Fruit fly (Drosophila melanogaster) ovary, adult (tissue): Measurements from ENCODE around the gene CG6693.

Experiments used
- CG17801 ChIP-seq: fragments of 200-800 bp; optimal IDR thresholded peaks from 2 replicates; lab custom pipeline; 2019; ENCODE audit warnings: missing biosample characterization, mild to moderate bottlenecking, missing genetic modification characterization, moderate library complexity; ENCODE audit not compliant: partially characterized antibody

Gene CG6693

DNA sequence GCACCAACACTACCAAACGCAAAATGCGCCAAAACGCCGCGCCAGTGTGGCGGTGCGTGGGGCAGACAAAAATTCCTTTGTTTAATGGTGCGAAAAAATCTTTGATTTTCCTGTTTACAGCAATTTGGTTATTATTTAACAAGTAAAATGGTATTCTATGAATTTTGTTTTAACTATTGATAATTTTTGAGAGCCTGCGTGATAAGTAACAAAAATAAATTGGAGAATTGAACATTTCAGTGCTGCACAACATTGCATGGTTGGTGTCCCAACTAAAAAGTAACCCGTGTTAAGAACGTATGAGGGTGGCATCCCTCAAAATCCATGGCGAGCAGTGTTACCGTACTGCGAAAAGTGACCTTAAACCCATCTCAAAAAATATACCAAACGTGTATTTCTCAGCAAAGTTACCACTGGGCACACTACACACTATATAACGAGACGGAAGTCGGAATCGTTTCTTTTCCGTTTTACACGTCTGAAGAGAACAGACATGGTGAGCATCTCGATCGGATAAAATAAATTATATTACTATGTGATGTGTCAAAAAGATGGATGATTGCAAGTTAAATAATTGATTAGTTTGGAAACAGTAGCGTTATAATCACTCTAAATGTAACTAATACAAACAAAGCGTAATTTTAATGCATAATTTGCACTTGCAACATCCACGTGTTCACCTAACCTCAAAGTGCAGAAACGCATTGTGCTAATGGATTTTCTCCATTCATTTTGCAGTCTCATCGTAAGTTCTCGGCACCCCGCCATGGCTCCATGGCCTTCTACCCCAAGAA, at the start of gene CG6693, which contains the start of gene RpL3:
CG6693 (minus strand) TSS at position 203 of the 794 bp plus-strand sequence.
RpL3 (plus strand) TSS at position 458 of the 794 bp plus-strand sequence.
- peak; percentile 84 for TF ChIP-seq CG17801 (GFP tag; lab: Kevin White, UChicago)

DNA sequence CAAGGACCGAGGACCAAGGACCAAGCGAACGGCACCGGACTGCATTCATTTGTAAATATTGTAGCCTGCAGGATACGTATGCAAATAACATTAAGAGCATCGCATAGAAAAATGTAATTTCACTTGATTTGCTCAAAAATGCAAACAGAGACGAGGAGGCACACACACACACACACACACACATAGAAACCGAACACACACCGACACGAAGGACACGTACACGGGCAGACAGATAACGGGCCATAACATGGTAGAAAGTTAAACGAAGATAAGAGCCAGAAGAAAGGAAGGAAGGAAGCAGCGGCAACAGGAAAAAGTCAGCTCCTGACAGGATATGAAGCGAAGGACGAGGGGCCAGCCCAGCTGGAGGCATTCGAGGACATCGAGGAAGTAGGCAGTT, 49.1 kb upstream of the CG6693 start:
- no peak for TF ChIP-seq CG17801 (GFP tag; lab: Kevin White, UChicago)

DNA sequence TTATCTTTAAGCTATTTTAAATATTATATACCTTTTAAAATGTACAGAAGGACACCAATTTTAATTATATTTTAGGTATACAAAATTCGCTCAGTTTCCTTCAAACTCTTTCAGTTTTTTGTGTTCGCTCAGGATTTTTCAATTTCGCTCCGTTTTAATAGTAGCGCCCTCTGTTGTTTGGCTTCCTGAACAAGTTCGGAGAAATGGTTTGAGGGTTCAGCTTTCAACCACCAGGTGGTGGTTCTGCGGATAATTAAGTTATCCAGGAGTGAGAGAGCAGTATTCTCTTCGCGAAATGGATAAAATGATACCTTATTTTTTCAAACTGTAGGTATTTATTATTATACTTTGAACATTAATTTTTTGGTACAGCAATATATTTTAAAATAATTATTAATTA, 47.6 kb upstream of the CG6693 start:
- TF ChIP-seq CG17801 (GFP tag; lab: Kevin White, UChicago) = no peak

DNA sequence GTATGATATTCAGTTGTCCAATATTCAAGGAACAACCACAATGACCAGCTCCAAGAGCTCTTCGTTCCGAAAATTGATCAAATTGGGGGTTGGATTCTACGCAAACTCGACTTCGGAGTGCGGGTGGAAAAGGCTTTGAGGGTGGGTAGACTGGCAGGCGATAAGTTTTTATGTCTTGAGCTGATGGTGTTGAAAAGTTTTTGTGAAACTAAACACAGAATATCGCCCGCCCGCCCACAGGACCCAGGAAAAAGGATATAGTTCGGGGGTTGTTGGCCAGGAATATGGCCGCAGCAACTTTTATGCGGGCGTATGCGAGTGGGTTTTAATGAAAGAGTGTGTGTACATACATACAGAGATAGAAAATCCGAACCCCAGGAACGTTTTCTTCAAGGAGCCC, 42.1 kb upstream of the CG6693 start:
- no peak for TF ChIP-seq CG17801 (GFP tag; lab: Kevin White, UChicago)

- TF ChIP-seq CG17801 (GFP tag; lab: Kevin White, UChicago) = no peak
These were observed 39.6 kb upstream of the CG6693 start for dm6 chr3R:11260966-11261530.

DNA sequence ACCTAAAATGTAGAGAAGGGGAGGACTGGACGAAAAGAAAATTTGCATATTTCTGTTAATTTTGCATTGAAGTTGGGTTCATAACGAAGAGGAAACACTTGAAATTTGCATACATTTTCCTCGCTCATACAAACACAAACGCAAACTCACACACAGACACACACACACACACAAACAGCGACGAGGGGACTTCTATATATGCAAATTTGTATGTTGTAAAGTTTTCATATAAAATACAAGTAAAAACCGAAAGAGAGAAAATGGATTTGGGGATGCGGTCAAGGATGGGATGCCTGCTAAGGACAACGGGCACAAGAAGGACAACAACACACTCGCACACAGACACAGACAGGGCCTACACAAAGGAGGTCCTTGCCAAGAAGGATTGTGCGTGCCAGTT, 36.1 kb upstream of the CG6693 start:
- TF ChIP-seq CG17801 (GFP tag; lab: Kevin White, UChicago) = no peak

dm6 chr3R:11254382-11254953, 33.0 kb upstream of the CG6693 start:
- no peak for TF ChIP-seq CG17801 (GFP tag; lab: Kevin White, UChicago)

- TF ChIP-seq CG17801 (GFP tag; lab: Kevin White, UChicago) = no peak
These were observed 32.3 kb upstream of the CG6693 start for dm6 chr3R:11253768-11254167.

DNA sequence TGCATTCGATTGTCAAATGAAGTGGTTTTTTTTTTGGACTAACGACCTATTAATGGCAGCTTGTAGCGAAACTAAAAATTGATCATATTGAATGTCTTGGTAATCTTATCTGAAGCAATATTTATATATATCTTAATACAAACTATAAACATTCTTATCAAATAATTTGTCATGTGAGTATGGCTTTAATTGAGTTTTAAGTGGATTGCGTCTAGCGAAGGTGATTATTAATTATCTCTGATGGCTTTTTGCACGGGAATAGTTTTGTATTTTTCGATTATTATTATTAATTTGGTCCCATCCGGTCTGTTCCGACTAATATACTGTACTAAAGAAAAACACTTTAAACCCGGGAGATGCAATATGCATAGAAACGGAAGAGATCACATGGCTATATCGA, 25.4 kb upstream of the CG6693 start:
- TF ChIP-seq CG17801 (GFP tag; lab: Kevin White, UChicago) = no peak

dm6 chr3R:11245803-11246202, 24.4 kb upstream of the CG6693 start:
- no peak for TF ChIP-seq CG17801 (GFP tag; lab: Kevin White, UChicago)

DNA sequence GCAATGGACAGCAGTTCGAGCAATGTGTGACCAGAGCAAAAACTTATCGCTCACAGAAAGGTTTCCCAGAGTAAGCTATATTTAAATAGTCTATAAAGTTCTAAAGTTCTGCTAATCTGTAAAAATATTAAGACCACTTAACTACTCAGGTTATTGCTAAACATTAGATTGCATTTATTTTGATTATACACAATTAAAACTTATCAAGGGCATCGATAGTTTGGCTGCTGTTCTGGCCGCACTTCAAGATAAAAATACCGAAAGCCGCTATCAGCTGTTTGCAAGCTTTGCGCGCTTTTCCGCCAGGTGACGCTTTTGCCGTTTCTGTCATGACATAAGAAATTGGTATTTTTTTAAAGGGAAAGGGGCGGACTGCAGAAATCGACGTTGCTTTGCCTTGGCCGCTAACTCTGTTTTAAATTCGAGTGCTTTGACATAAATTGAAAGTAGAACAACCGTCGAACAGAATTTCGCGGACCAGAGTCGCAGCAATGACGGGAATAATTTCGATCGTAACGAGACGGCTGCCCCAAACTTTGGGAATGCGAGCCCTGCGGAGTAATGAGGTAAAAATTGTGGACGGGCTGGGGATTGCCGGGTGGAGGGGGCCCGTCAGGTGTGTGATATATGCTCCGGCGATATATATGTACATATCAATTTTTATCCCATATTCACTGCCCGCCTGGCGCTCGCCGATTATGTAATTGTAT, 22.7 kb upstream of the CG6693 start, which contains the start of the genes CG17734 and CG5214:
CG17734 (minus strand) TSS at position 49 of the 710 bp plus-strand sequence.
CG5214 (plus strand) TSS at position 352 of the 710 bp plus-strand sequence.
- TF ChIP-seq CG17801 (GFP tag; lab: Kevin White, UChicago) = no peak

- TF ChIP-seq CG17801 (GFP tag; lab: Kevin White, UChicago) = no peak
These were observed 21.8 kb upstream of the CG6693 start for dm6 chr3R:11243057-11243740.

DNA sequence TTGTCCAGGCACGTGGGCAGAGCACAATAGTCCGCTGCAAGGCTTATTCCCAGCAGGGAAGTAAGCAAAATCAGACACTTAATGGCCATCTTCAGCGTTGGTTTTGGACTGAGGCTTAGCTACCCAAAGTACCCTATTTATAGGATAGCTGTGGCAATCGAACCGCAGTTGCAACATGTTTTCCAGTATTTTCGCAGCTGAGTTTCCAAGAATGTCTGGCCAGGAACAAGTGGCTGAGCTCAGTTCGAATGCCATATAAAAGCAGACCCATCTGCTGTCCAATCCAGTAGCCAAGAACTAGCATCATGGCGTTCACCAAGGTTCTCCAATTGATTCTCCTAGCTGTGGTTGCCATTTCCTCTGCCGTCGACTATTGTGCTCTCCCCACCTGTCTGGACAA, 19.5 kb upstream of the CG6693 start, which contains the start of the genes scpr-B and scpr-A:
scpr-B (minus strand) TSS at position 101 of the 400 bp plus-strand sequence.
scpr-A (plus strand) TSS at position 293 of the 400 bp plus-strand sequence.
- TF ChIP-seq CG17801 (GFP tag; lab: Kevin White, UChicago) = no peak

DNA sequence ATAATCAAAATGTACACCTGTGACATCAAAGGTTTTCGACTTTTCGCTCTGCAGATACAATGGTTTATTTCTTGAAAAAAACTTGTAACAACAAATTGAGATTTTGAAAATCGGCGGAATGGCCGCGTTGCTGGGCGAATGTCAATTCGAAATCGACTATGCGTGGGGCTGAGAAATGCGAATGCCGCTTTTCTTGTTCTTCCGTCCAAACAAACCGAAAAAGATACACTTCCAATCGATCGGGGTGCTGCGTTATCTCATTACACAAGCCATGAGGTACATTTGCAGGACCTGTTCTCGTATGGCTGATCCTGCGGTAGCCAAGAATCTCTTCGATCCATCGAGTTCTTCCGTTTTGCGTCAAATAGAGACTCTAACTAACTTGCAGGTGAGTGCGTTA, 16.2 kb upstream of the CG6693 start, which contains the start of gene CG31388:
CG31388 (plus strand) TSS at position 218 of the 400 bp plus-strand sequence.
- TF ChIP-seq CG17801 (GFP tag; lab: Kevin White, UChicago) = no peak
